Fruit fly (Drosophila melanogaster) whole organism, embryonic: Measurements from ENCODE around the gene CG42798.

Experiments used
- Ada2b ChIP-seq: fragments of 200-800 bp; sonication (Bioruptor generic); IDR thresholded peaks from 2 replicates; pipeline ENCODE4 v1.3.6; 2022; ENCODE audit warnings: missing biosample characterization, missing genetic modification characterization
- B-H2 ChIP-seq: fragments of 200-800 bp; sonication (Bioruptor generic); optimal IDR thresholded peaks from 2 replicates; lab custom pipeline; 2018; ENCODE audit warnings: missing biosample characterization, mild to moderate bottlenecking, missing genetic modification characterization
- Bteb2 ChIP-seq: fragments of 200-800 bp; sonication (Bioruptor generic); optimal IDR thresholded peaks from 2 replicates; lab custom pipeline; 2016; ENCODE audit warnings: missing biosample characterization, missing genetic modification characterization
- C15 ChIP-seq: fragments of 200-800 bp; sonication (Bioruptor generic); IDR thresholded peaks from 3 replicates; pipeline ENCODE4 v1.3.6; 2022; ENCODE audit warnings: missing biosample characterization, missing genetic modification characterization
- CG10209 ChIP-seq: fragments of 200-800 bp; sonication (Bioruptor generic); optimal IDR thresholded peaks from 3 replicates; lab custom pipeline; 2017; ENCODE audit warnings: missing biosample characterization, mild to moderate bottlenecking, missing genetic modification characterization, missing genetic modification reagents
- CG10431 ChIP-seq: fragments of 200-800 bp; sonication (Bioruptor generic); optimal IDR thresholded peaks from 3 replicates; lab custom pipeline; 2018; ENCODE audit warnings: missing biosample characterization, mild to moderate bottlenecking, missing genetic modification characterization
- CG10979 ChIP-seq: fragments of 200-800 bp; sonication (Bioruptor generic); optimal IDR thresholded peaks from 2 replicates; lab custom pipeline; 2018; ENCODE audit warnings: missing biosample characterization, mild to moderate bottlenecking, missing genetic modification characterization, moderate library complexity
- CG11398 ChIP-seq: fragments of 200-800 bp; sonication (Bioruptor generic); optimal IDR thresholded peaks from 2 replicates; lab custom pipeline; 2016; ENCODE audit warnings: missing biosample characterization, missing genetic modification characterization
- CG16813 ChIP-seq: fragments of 200-800 bp; sonication (Bioruptor generic); IDR thresholded peaks from 3 replicates; pipeline ENCODE4 v1.3.6; 2022; ENCODE audit warnings: missing biosample characterization, missing genetic modification characterization; ENCODE audit not compliant: partially characterized antibody
- CG1792 ChIP-seq: fragments of 200-800 bp; sonication (Bioruptor generic); optimal IDR thresholded peaks from 2 replicates; lab custom pipeline; 2016; ENCODE audit warnings: missing biosample characterization, missing genetic modification characterization
- CG18011 ChIP-seq: fragments of 200-800 bp; sonication (Bioruptor generic); optimal IDR thresholded peaks from 2 replicates; lab custom pipeline; 2017; ENCODE audit warnings: missing biosample characterization, missing genetic modification characterization, mild to moderate bottlenecking, moderate library complexity, missing genotype
- CG18476 ChIP-seq: fragments of 200-800 bp; sonication (Bioruptor generic); optimal IDR thresholded peaks from 2 replicates; lab custom pipeline; 2016; ENCODE audit warnings: missing biosample characterization, mild to moderate bottlenecking, missing genetic modification characterization
- CG30020 ChIP-seq: fragments of 200-800 bp; optimal IDR thresholded peaks from 2 replicates; lab custom pipeline; 2019; ENCODE audit warnings: missing biosample characterization, mild to moderate bottlenecking, missing genetic modification characterization, moderate library complexity
- CG32772 ChIP-seq: fragments of 200-800 bp; sonication (Bioruptor generic); IDR thresholded peaks from 2 replicates; pipeline ENCODE4 v1.3.6; 2022; ENCODE audit warnings: missing biosample characterization, missing genetic modification characterization
- CG3726 ChIP-seq: fragments of 200-800 bp; sonication (Bioruptor generic); IDR thresholded peaks from 3 replicates; pipeline ENCODE4, ENCODE4 v1.3.6; 2022; ENCODE audit warnings: missing biosample characterization, missing genetic modification characterization
- CG4617 ChIP-seq: fragments of 200-800 bp; sonication (Bioruptor generic); optimal IDR thresholded peaks from 3 replicates; lab custom pipeline; 2016; ENCODE audit warnings: missing biosample characterization, missing genetic modification characterization, borderline replicate concordance
- CG8388 ChIP-seq: fragments of 200-800 bp; sonication (Bioruptor generic); optimal IDR thresholded peaks from 2 replicates; lab custom pipeline; 2019; ENCODE audit warnings: missing biosample characterization, mild to moderate bottlenecking, missing genetic modification characterization, moderate library complexity
- CG8765 ChIP-seq: fragments of 200-800 bp; sonication (Bioruptor generic); IDR thresholded peaks from 2 replicates; pipeline ENCODE4 v1.3.6; 2022; ENCODE audit warnings: missing biosample characterization, missing genetic modification characterization
- CG8924 ChIP-seq: fragments of 200-800 bp; optimal IDR thresholded peaks from 3 replicates; lab custom pipeline; 2019; ENCODE audit warnings: missing biosample characterization, mild to moderate bottlenecking, missing genetic modification characterization, moderate library complexity
- CG9932 ChIP-seq: fragments of 200-800 bp; sonication (Bioruptor generic); IDR thresholded peaks from 2 replicates; pipeline ENCODE4 v1.3.6; 2022; ENCODE audit warnings: missing biosample characterization, missing genetic modification characterization
- CrebB ChIP-seq: fragments of 200-800 bp; sonication (Bioruptor generic); optimal IDR thresholded peaks from 3 replicates; lab custom pipeline; 2018; ENCODE audit warnings: missing biosample characterization, mild to moderate bottlenecking, missing genetic modification characterization
- D19A ChIP-seq: fragments of 200-800 bp; optimal IDR thresholded peaks from 3 replicates; lab custom pipeline; 2019; ENCODE audit warnings: missing biosample characterization, mild to moderate bottlenecking, missing genetic modification characterization, moderate library complexity
- D19B ChIP-seq: fragments of 200-800 bp; sonication (Bioruptor generic); optimal IDR thresholded peaks from 2 replicates; lab custom pipeline; 2017; ENCODE audit warnings: missing biosample characterization, mild to moderate bottlenecking, missing genetic modification characterization
- Dad ChIP-seq: fragments of 200-800 bp; sonication (Bioruptor generic); optimal IDR thresholded peaks from 3 replicates; lab custom pipeline; 2016; ENCODE audit warnings: missing biosample characterization, missing genetic modification characterization
- E2f2 ChIP-seq: fragments of 200-800 bp; sonication (Bioruptor generic); IDR thresholded peaks from 2 replicates; pipeline ENCODE4 v1.3.6; 2022; ENCODE audit warnings: missing biosample characterization, missing genetic modification characterization
- Hsf ChIP-seq: fragments of 200-800 bp; sonication (Bioruptor generic); optimal IDR thresholded peaks from 3 replicates; lab custom pipeline; 2016; ENCODE audit warnings: missing biosample characterization, missing genetic modification characterization
- Lpt ChIP-seq: fragments of >200 bp; optimal IDR thresholded peaks from 2 replicates; lab custom pipeline; 2018; ENCODE audit warnings: missing biosample characterization, missing genetic modification characterization
- Med ChIP-seq: fragments of 200-800 bp; sonication (Bioruptor generic); peaks from one replicate; lab custom pipeline; 2016; ENCODE audit warnings: missing biosample characterization, missing genetic modification characterization, mild to moderate bottlenecking, inconsistent platforms, moderate library complexity
- Neu2 ChIP-seq: fragments of 200-800 bp; sonication (Bioruptor generic); optimal IDR thresholded peaks from 3 replicates; lab custom pipeline; 2016; ENCODE audit warnings: missing biosample characterization, missing genetic modification characterization, borderline replicate concordance
- Opbp ChIP-seq: fragments of 200-800 bp; sonication (Bioruptor generic); IDR thresholded peaks from 3 replicates; pipeline ENCODE4 v1.3.6; 2022; ENCODE audit warnings: missing biosample characterization, missing genetic modification characterization; ENCODE audit not compliant: partially characterized antibody
- Side ChIP-seq: fragments of 200-800 bp; sonication (Bioruptor generic); optimal IDR thresholded peaks from 2 replicates; lab custom pipeline; 2016; ENCODE audit warnings: missing biosample characterization, missing genetic modification characterization
- amos ChIP-seq: fragments of 200-800 bp; sonication (Bioruptor generic); IDR thresholded peaks from 2 replicates; pipeline ENCODE4 v1.3.6; 2022; ENCODE audit warnings: missing biosample characterization, missing genetic modification characterization; ENCODE audit not compliant: partially characterized antibody
- bcd ChIP-seq: fragments of 200-800 bp; sonication (Bioruptor generic); optimal IDR thresholded peaks from 2 replicates; lab custom pipeline; 2017; ENCODE audit warnings: missing biosample characterization, mild to moderate bottlenecking, missing genetic modification characterization
- cas ChIP-seq: fragments of 200-800 bp; sonication (Bioruptor generic); IDR thresholded peaks from 2 replicates; pipeline ENCODE4 v1.3.6; 2022; ENCODE audit warnings: missing biosample characterization, missing genetic modification characterization
- chif ChIP-seq, 2 experiments: fragments of 200-800 bp; sonication (Bioruptor generic); optimal IDR thresholded peaks; 3 replicates each; lab custom pipeline; 2016; ENCODE audit warnings: missing biosample characterization in 2 of 2, missing genetic modification characterization in 2 of 2
- ci ChIP-seq: fragments of 200-800 bp; sonication (Bioruptor generic); IDR thresholded peaks from 3 replicates; pipeline ENCODE4 v1.3.6; 2022; ENCODE audit warnings: missing biosample characterization, missing genetic modification characterization
- emc ChIP-seq: fragments of 200-800 bp; sonication (Bioruptor generic); optimal IDR thresholded peaks from 2 replicates; lab custom pipeline; 2016; ENCODE audit warnings: missing biosample characterization, missing genetic modification characterization
- fd96Cb ChIP-seq: fragments of 200-800 bp; sonication (Bioruptor generic); optimal IDR thresholded peaks from 2 replicates; lab custom pipeline; 2018; ENCODE audit warnings: missing biosample characterization, mild to moderate bottlenecking, missing genetic modification characterization, moderate library complexity
- fu2 ChIP-seq: fragments of 200-800 bp; sonication (Bioruptor generic); optimal IDR thresholded peaks from 2 replicates; lab custom pipeline; 2016; ENCODE audit warnings: missing biosample characterization, missing genetic modification characterization
- gcm2 ChIP-seq: fragments of 200-800 bp; sonication (Bioruptor generic); optimal IDR thresholded peaks from 2 replicates; lab custom pipeline; 2016; ENCODE audit warnings: missing biosample characterization, missing genetic modification characterization
- gfzf ChIP-seq: fragments of 200-800 bp; sonication (Bioruptor generic); optimal IDR thresholded peaks from 2 replicates; lab custom pipeline; 2016; ENCODE audit warnings: missing biosample characterization, mild to moderate bottlenecking, missing genetic modification characterization, moderate library complexity
- jumu ChIP-seq: fragments of 200-800 bp; sonication (Bioruptor generic); optimal IDR thresholded peaks from 3 replicates; lab custom pipeline; 2016; ENCODE audit warnings: missing biosample characterization, missing genetic modification characterization
- nerfin-1 ChIP-seq: fragments of 200-800 bp; sonication (Bioruptor generic); optimal IDR thresholded peaks from 3 replicates; lab custom pipeline; 2019; ENCODE audit warnings: missing biosample characterization, mild to moderate bottlenecking, missing genetic modification characterization, moderate library complexity
- nom ChIP-seq: fragments of 200-800 bp; sonication (Bioruptor generic); optimal IDR thresholded peaks from 2 replicates; lab custom pipeline; 2017; ENCODE audit warnings: missing biosample characterization, missing genetic modification characterization, mild to moderate bottlenecking, moderate library complexity, missing genetic modification reagents
- tio ChIP-seq: fragments of 200-800 bp; sonication (Bioruptor generic); optimal IDR thresholded peaks from 2 replicates; lab custom pipeline; 2017; ENCODE audit warnings: missing biosample characterization, missing genetic modification characterization, inconsistent platforms
- trh ChIP-seq: fragments of 200-800 bp; sonication (Bioruptor generic); optimal IDR thresholded peaks from 2 replicates; lab custom pipeline; 2016; ENCODE audit warnings: missing biosample characterization, missing genetic modification characterization
- tup ChIP-seq: fragments of 200-800 bp; sonication (Bioruptor generic); optimal IDR thresholded peaks from 2 replicates; lab custom pipeline; 2016; ENCODE audit warnings: missing biosample characterization, mild to moderate bottlenecking, missing genetic modification characterization, moderate library complexity
- wdn ChIP-seq: fragments of 200-800 bp; sonication (Bioruptor generic); IDR thresholded peaks from 2 replicates; pipeline ENCODE4 v1.3.6; 2022; ENCODE audit warnings: missing biosample characterization, missing genetic modification characterization
- zfh1 ChIP-seq: fragments of 200-800 bp; sonication (Bioruptor generic); IDR thresholded peaks from 3 replicates; pipeline ENCODE4 v1.3.6; 2022; ENCODE audit warnings: missing biosample characterization, missing genetic modification characterization

Gene CG42798

dm6 chr3R:17394318-17395188 lies 11.9 kb upstream of the CG42798 start, which contains the start of gene CREG (continued):
- TF ChIP-seq CG3726: no peak
- peak; percentile 19 for TF ChIP-seq CG8924 (tag; lab: Kevin White, UChicago)
- no peak for TF ChIP-seq amos (GFP tag; lab: Robert Waterston, UW)
- no peak for TF ChIP-seq trh
- TF ChIP-seq bcd (GFP tag; lab: Kevin White, UChicago): no peak
- no peak for TF ChIP-seq B-H2 (GFP tag; lab: Kevin White, UChicago)
- TF ChIP-seq CG10431: no peak
- no peak for TF ChIP-seq cas
- TF ChIP-seq CG9932 (GFP tag; lab: Robert Waterston, UW): 0 out of 2 replicates have a peak, but pooled peaks have one; percentile 11
- peak; percentile 96 for TF ChIP-seq D19B (GFP tag; lab: Kevin White, UChicago)
- TF ChIP-seq Dad (GFP tag; lab: Kevin White, UChicago): no peak
- no peak for TF ChIP-seq jumu (GFP tag; lab: Kevin White, UChicago)
- peak; percentile 92 for TF ChIP-seq CG18011
- no peak for TF ChIP-seq CG18476
- TF ChIP-seq Med (GFP tag; lab: Kevin White, UChicago): peak; percentile 71
- TF ChIP-seq CrebB (tag; lab: Kevin White, UChicago): no peak
- TF ChIP-seq CG1792 (GFP tag; lab: Kevin White, UChicago): no peak
- TF ChIP-seq Ada2b (GFP tag; lab: Robert Waterston, UW): no peak
- no peak for TF ChIP-seq C15
- no peak for TF ChIP-seq gfzf (GFP tag; lab: Kevin White, UChicago)
- TF ChIP-seq CG8388: no peak
- TF ChIP-seq Side: no peak
- TF ChIP-seq fu2: no peak
- TF ChIP-seq nerfin-1 (tag; lab: Kevin White, UChicago): no peak
- peak; percentile 21 for TF ChIP-seq D19A (tag; lab: Kevin White, UChicago)
- TF ChIP-seq Hsf (GFP tag; lab: Kevin White, UChicago): peak; percentile 29
- no peak for TF ChIP-seq Neu2 (GFP tag; lab: Kevin White, UChicago)
- TF ChIP-seq tio: no peak
- TF ChIP-seq CG11398: no peak
- TF ChIP-seq fd96Cb: peak; percentile 13
- TF ChIP-seq CG30020: no peak
- no peak for TF ChIP-seq ci (GFP tag; lab: Robert Waterston, UW)
- no peak for TF ChIP-seq nom (GFP tag; lab: Kevin White, UChicago)
- TF ChIP-seq CG16813 (GFP tag; lab: Robert Waterston, UW): no peak
- no peak for TF ChIP-seq tup
- TF ChIP-seq CG10209: no peak
- TF ChIP-seq wdn: no peak
- TF ChIP-seq gcm2: no peak
- TF ChIP-seq Opbp (GFP tag; lab: Robert Waterston, UW): no peak
- TF ChIP-seq CG10979: peak; percentile 24
- TF ChIP-seq Bteb2 (GFP tag; lab: Kevin White, UChicago): no peak
- 0 out of 3 replicates have a peak, but pooled peaks have one; percentile 38 for TF ChIP-seq zfh1 (GFP tag; lab: Robert Waterston, UW)
- no peak for TF ChIP-seq CG32772 (GFP tag; lab: Robert Waterston, UW)
- TF ChIP-seq Lpt (GFP tag; lab: Kevin White, UChicago): no peak
- TF ChIP-seq CG4617 (GFP tag; lab: Kevin White, UChicago): no peak
- TF ChIP-seq chif (GFP tag; optimal IDR thresholded peaks at IDR 0.05; lab: Kevin White, UChicago): peak in 1 of 2 experiments; percentile 16
- no peak for TF ChIP-seq emc
- no peak for TF ChIP-seq E2f2 (GFP tag; lab: Robert Waterston, UW)
- TF ChIP-seq CG8765: no peak
